Fruit fly (Drosophila melanogaster) whole organism, embryonic: ENCODE results near the gene CG43707.

Experiments
- Abd-B ChIP-seq: fragments of 200-800 bp; sonication (Bioruptor generic); optimal IDR thresholded peaks from 2 replicates; lab custom pipeline; 2018; ENCODE audit warnings: missing biosample characterization, mild to moderate bottlenecking, missing genetic modification characterization, moderate library complexity
- Atf6 ChIP-seq: fragments of 200-800 bp; sonication (Bioruptor generic); IDR thresholded peaks from 2 replicates; pipeline ENCODE4 v1.3.6; 2022; ENCODE audit warnings: missing biosample characterization, missing genetic modification characterization
- CG14014 ChIP-seq: fragments of 200-800 bp; sonication (Bioruptor generic); IDR thresholded peaks from 2 replicates; pipeline ENCODE4 v1.3.6; 2022; ENCODE audit warnings: missing biosample characterization, missing genetic modification characterization
- CG17612 ChIP-seq: fragments of 200-800 bp; sonication (Bioruptor generic); IDR thresholded peaks from 2 replicates; pipeline ENCODE4 v1.3.6; 2022; ENCODE audit warnings: missing biosample characterization, missing genetic modification characterization
- CG3847 ChIP-seq: fragments of 200-800 bp; sonication (Bioruptor generic); IDR thresholded peaks from 2 replicates; pipeline ENCODE4 v1.3.6; 2022; ENCODE audit warnings: missing biosample characterization, missing genetic modification characterization
- Lhr ChIP-seq: fragments of 200-800 bp; sonication (Bioruptor generic); optimal IDR thresholded peaks from 3 replicates; lab custom pipeline; 2017; ENCODE audit warnings: mild to moderate bottlenecking, missing biosample characterization, missing genetic modification reagents, missing genetic modification characterization
- Xbp1 ChIP-seq: fragments of 200-800 bp; sonication (Bioruptor generic); optimal IDR thresholded peaks from 3 replicates; lab custom pipeline; 2016; ENCODE audit warnings: missing biosample characterization, mild to moderate bottlenecking, missing genetic modification characterization
- ato ChIP-seq: fragments of 200-800 bp; sonication (Bioruptor generic); IDR thresholded peaks from 2 replicates; pipeline ENCODE4 v1.3.6; 2022; ENCODE audit warnings: missing biosample characterization, missing genetic modification characterization; ENCODE audit not compliant: partially characterized antibody
- bsh ChIP-seq, 2 experiments: fragments of 200-800 bp; sonication (Bioruptor generic); optimal IDR thresholded peaks; 2 replicates each; lab custom pipeline; 2017 to 2018; ENCODE audit warnings: mild to moderate bottlenecking in 2 of 2, missing biosample characterization in 2 of 2, missing genetic modification characterization in 2 of 2, moderate library complexity in 1 of 2
- h ChIP-seq: fragments of >200 bp; optimal IDR thresholded peaks from 2 replicates; lab custom pipeline; 2017
- klu ChIP-seq: fragments of 200-800 bp; sonication (Bioruptor generic); IDR thresholded peaks from 2 replicates; pipeline ENCODE4 v1.3.6; 2022; ENCODE audit warnings: missing biosample characterization, missing genetic modification characterization
- run ChIP-seq: fragments of 200-800 bp; sonication (Bioruptor generic); optimal IDR thresholded peaks from 3 replicates; lab custom pipeline; 2018; ENCODE audit warnings: missing biosample characterization, mild to moderate bottlenecking, missing genetic modification characterization
- sim ChIP-seq: fragments of 200-800 bp; sonication (Bioruptor generic); IDR thresholded peaks from 2 replicates; pipeline ENCODE4 v1.3.6; 2022; ENCODE audit warnings: missing biosample characterization, missing genetic modification characterization
- slbo ChIP-seq: fragments of 200-800 bp; sonication (Bioruptor generic); IDR thresholded peaks from 2 replicates; pipeline ENCODE4 v1.3.6; 2022; ENCODE audit warnings: missing biosample characterization, missing genetic modification characterization

- TF ChIP-seq CG17612 (GFP tag; lab: Robert Waterston, UW) (no peak), slbo (peak; percentile 64), h (lab: Kevin White, UChicago) (no peak), klu (no peak), Atf6 (GFP tag; lab: Robert Waterston, UW) (peak; percentile 68), CG14014 (GFP tag; lab: Robert Waterston, UW) (0 out of 2 replicates have a peak, but pooled peaks have one; percentile 13), Abd-B (GFP tag; lab: Kevin White, UChicago) (no peak), CG3847 (GFP tag; lab: Robert Waterston, UW) (peak; percentile 28; the same call in 1 of the 2 replicates), Lhr (GFP tag; lab: Kevin White, UChicago) (no peak), bsh (GFP tag; optimal IDR thresholded peaks at IDR 0.05; lab: Kevin White, UChicago) (no peak), sim (GFP tag; lab: Robert Waterston, UW) (no peak), Xbp1 (GFP tag; lab: Kevin White, UChicago) (peak; percentile 10), ato (GFP tag; lab: Robert Waterston, UW) (no peak), run (no peak)
Measured at dm6 chr2L:3754835-3755547, 2.1 kb upstream of the CG43707 start.
